Worm (Caenorhabditis elegans) whole organism, mixed stage, embryonic: Measurements from ENCODE around the gene C03E10.3.

ENCODE experiments used
- M03D4.4 ChIP-seq: sonication (generic microtip); optimal IDR thresholded peaks from 2 replicates; lab custom pipeline; 2017; ENCODE audit warnings: mild to moderate bottlenecking, missing genetic modification characterization, missing compliant biosample characterization
- bed-3 ChIP-seq: fragments of 200-800 bp; sonication (Bioruptor generic); optimal IDR thresholded peaks from 3 replicates; lab custom pipeline; 2018; ENCODE audit warnings: mild to moderate bottlenecking, missing genetic modification characterization, moderate library complexity, missing compliant biosample characterization
- blmp-1 ChIP-seq: fragments of 150-350 bp; optimal IDR thresholded peaks from 2 replicates; lab custom pipeline; 2014; ENCODE audit warnings: missing biosample characterization, missing genetic modification characterization
- ceh-39 ChIP-seq: fragments of 150-350 bp; optimal IDR thresholded peaks from 2 replicates; lab custom pipeline; 2014; ENCODE audit warnings: missing biosample characterization, missing genetic modification characterization
- ceh-43 ChIP-seq: fragments of 200-800 bp; sonication (Bioruptor generic); optimal IDR thresholded peaks from 2 replicates; lab custom pipeline; 2018; ENCODE audit warnings: mild to moderate bottlenecking, missing genetic modification characterization, moderate library complexity, missing compliant biosample characterization
- ceh-83 ChIP-seq: fragments of 200-800 bp; sonication (Bioruptor generic); optimal IDR thresholded peaks from 2 replicates; lab custom pipeline; 2018; ENCODE audit warnings: mild to moderate bottlenecking, missing genetic modification characterization, missing compliant biosample characterization
- ces-1 ChIP-seq: fragments of 150-350 bp; optimal IDR thresholded peaks from 2 replicates; lab custom pipeline; 2014; ENCODE audit warnings: missing biosample characterization, missing genetic modification reagents, missing genetic modification characterization
- cnd-1 ChIP-seq: fragments of 200-800 bp; sonication (Bioruptor generic); optimal IDR thresholded peaks from 2 replicates; lab custom pipeline; 2018; ENCODE audit warnings: mild to moderate bottlenecking, missing genetic modification characterization, missing compliant biosample characterization
- drap-1 ChIP-seq: fragments of 200-800 bp; sonication (Bioruptor generic); optimal IDR thresholded peaks from 3 replicates; lab custom pipeline; 2018; ENCODE audit warnings: mild to moderate bottlenecking, missing genetic modification characterization, missing compliant biosample characterization
- elt-1 ChIP-seq: sonication (generic microtip); optimal IDR thresholded peaks from 2 replicates; lab custom pipeline; 2017; ENCODE audit warnings: missing genetic modification characterization, mild to moderate bottlenecking, missing compliant biosample characterization, antibody characterized with exemption, moderate library complexity, borderline replicate concordance; ENCODE audit not compliant: insufficient read depth
- elt-3 ChIP-seq: fragments of 150-350 bp; optimal IDR thresholded peaks from 2 replicates; lab custom pipeline; 2014; ENCODE audit warnings: missing biosample characterization, missing genetic modification characterization
- flh-1 ChIP-seq: fragments of 200-800 bp; sonication (Bioruptor generic); optimal IDR thresholded peaks from 2 replicates; lab custom pipeline; 2018; ENCODE audit warnings: mild to moderate bottlenecking, missing genetic modification characterization, moderate library complexity, missing compliant biosample characterization
- ham-2 ChIP-seq: fragments of 200-800 bp; sonication (Bioruptor generic); optimal IDR thresholded peaks from 2 replicates; lab custom pipeline; 2018; ENCODE audit warnings: mild to moderate bottlenecking, missing genetic modification characterization, missing compliant biosample characterization
- hlh-1 ChIP-seq: fragments of 150-350 bp; optimal IDR thresholded peaks from 2 replicates; lab custom pipeline; 2014; ENCODE audit warnings: missing biosample characterization, missing genetic modification reagents, missing genetic modification characterization
- lin-13 ChIP-seq: fragments of 150-350 bp; optimal IDR thresholded peaks from 2 replicates; lab custom pipeline; 2014; ENCODE audit warnings: missing biosample characterization, missing genetic modification characterization
- lin-32 ChIP-seq: fragments of 200-800 bp; sonication (Bioruptor generic); optimal IDR thresholded peaks from 2 replicates; lab custom pipeline; 2018; ENCODE audit warnings: mild to moderate bottlenecking, missing genetic modification characterization, missing compliant biosample characterization
- lsy-2 ChIP-seq: fragments of 150-350 bp; optimal IDR thresholded peaks from 2 replicates; lab custom pipeline; 2014; ENCODE audit warnings: missing biosample characterization, missing genetic modification characterization
- mab-5 ChIP-seq: fragments of 150-350 bp; optimal IDR thresholded peaks from 2 replicates; lab custom pipeline; 2014; ENCODE audit warnings: missing biosample characterization, missing genetic modification characterization
- mep-1 ChIP-seq: fragments of 150-350 bp; optimal IDR thresholded peaks from 2 replicates; lab custom pipeline; 2017; ENCODE audit warnings: missing biosample characterization, missing genetic modification reagents, missing genetic modification characterization, inconsistent platforms
- mls-2 ChIP-seq: sonication (generic microtip); optimal IDR thresholded peaks from 2 replicates; lab custom pipeline; 2016; ENCODE audit warnings: mild to moderate bottlenecking, missing genetic modification characterization, moderate library complexity, missing compliant biosample characterization
- nhr-12 ChIP-seq: fragments of 150-350 bp; optimal IDR thresholded peaks from 2 replicates; lab custom pipeline; 2014; ENCODE audit warnings: missing biosample characterization, missing genetic modification characterization
- nhr-2 ChIP-seq: fragments of 150-350 bp; optimal IDR thresholded peaks from 2 replicates; lab custom pipeline; 2014; ENCODE audit warnings: missing biosample characterization, missing genetic modification characterization
- nhr-237 ChIP-seq: fragments of 150-350 bp; optimal IDR thresholded peaks from 2 replicates; lab custom pipeline; 2014; ENCODE audit warnings: missing biosample characterization, missing genetic modification characterization
- nhr-28 ChIP-seq: fragments of 150-350 bp; optimal IDR thresholded peaks from 2 replicates; lab custom pipeline; 2014; ENCODE audit warnings: missing biosample characterization, missing genetic modification characterization
- nhr-76 ChIP-seq: sonication (generic microtip); optimal IDR thresholded peaks from 2 replicates; lab custom pipeline; 2017; ENCODE audit warnings: missing biosample characterization, missing genetic modification characterization
- pha-4 ChIP-seq: fragments of 150-350 bp; optimal IDR thresholded peaks from 2 replicates; lab custom pipeline; 2018; ENCODE audit warnings: missing biosample characterization, missing genetic modification reagents, missing genetic modification characterization
- sem-2 ChIP-seq: fragments of 200-800 bp; sonication (Bioruptor generic); optimal IDR thresholded peaks from 2 replicates; lab custom pipeline; 2018; ENCODE audit warnings: mild to moderate bottlenecking, missing genetic modification characterization, missing compliant biosample characterization
- snpc-4 ChIP-seq: fragments of 150-350 bp; optimal IDR thresholded peaks from 2 replicates; lab custom pipeline; 2014; ENCODE audit warnings: missing biosample characterization, missing genetic modification characterization
- sptf-1 ChIP-seq: sonication (generic microtip); optimal IDR thresholded peaks from 2 replicates; lab custom pipeline; 2017; ENCODE audit warnings: mild to moderate bottlenecking, missing genetic modification characterization, moderate library complexity, missing compliant biosample characterization
- tbx-8 ChIP-seq: fragments of 200-800 bp; sonication (Bioruptor generic); optimal IDR thresholded peaks from 2 replicates; lab custom pipeline; 2018; ENCODE audit warnings: mild to moderate bottlenecking, missing genetic modification characterization, moderate library complexity, missing compliant biosample characterization
- unc-39 ChIP-seq: fragments of 150-350 bp; optimal IDR thresholded peaks from 2 replicates; lab custom pipeline; 2014; ENCODE audit warnings: missing biosample characterization, missing genetic modification characterization
- zip-8 ChIP-seq: fragments of 150-350 bp; optimal IDR thresholded peaks from 2 replicates; lab custom pipeline; 2014; ENCODE audit warnings: missing biosample characterization, missing genetic modification characterization
- ztf-11 ChIP-seq: fragments of 150-350 bp; optimal IDR thresholded peaks from 2 replicates; lab custom pipeline; 2014; ENCODE audit warnings: missing biosample characterization, missing genetic modification characterization

C03E10.3 gene

ce11 chrV:11282272-11282671 lies 3.9 kb upstream of the C03E10.3 start, which contains the start of gene gly-20:
Gene gly-20, plus strand, starts transcription at chrV:11282572.
- no peak for TF ChIP-seq elt-3 (tag; lab: Kevin White, UChicago)
- no peak for TF ChIP-seq lsy-2 (tag; lab: Kevin White, UChicago)
- TF ChIP-seq tbx-8 (GFP tag; lab: Kevin White, UChicago): no peak
- TF ChIP-seq zip-8 (tag; lab: Kevin White, UChicago): no peak
- TF ChIP-seq ceh-43: no peak
- no peak for TF ChIP-seq mep-1 (tag; lab: Kevin White, UChicago)
- no peak for TF ChIP-seq bed-3 (GFP tag; lab: Kevin White, UChicago)
- no peak for TF ChIP-seq drap-1 (GFP tag; lab: Kevin White, UChicago)
- TF ChIP-seq mls-2 (tag; lab: Kevin White, UChicago): no peak
- no peak for TF ChIP-seq nhr-28
- TF ChIP-seq nhr-76 (tag; lab: Kevin White, UChicago): no peak
- no peak for TF ChIP-seq elt-1 (tag; lab: Kevin White, UChicago)
- TF ChIP-seq mab-5 (tag; lab: Kevin White, UChicago): no peak
- TF ChIP-seq ceh-83: no peak
- no peak for TF ChIP-seq flh-1 (GFP tag; lab: Kevin White, UChicago)
- TF ChIP-seq ztf-11 (tag; lab: Kevin White, UChicago): no peak
- no peak for TF ChIP-seq lin-32 (GFP tag; lab: Kevin White, UChicago)
- TF ChIP-seq ceh-39 (tag; lab: Kevin White, UChicago): no peak
- TF ChIP-seq snpc-4 (tag; lab: Kevin White, UChicago): no peak
- no peak for TF ChIP-seq ces-1 (GFP tag; lab: Kevin White, UChicago)

DNA sequence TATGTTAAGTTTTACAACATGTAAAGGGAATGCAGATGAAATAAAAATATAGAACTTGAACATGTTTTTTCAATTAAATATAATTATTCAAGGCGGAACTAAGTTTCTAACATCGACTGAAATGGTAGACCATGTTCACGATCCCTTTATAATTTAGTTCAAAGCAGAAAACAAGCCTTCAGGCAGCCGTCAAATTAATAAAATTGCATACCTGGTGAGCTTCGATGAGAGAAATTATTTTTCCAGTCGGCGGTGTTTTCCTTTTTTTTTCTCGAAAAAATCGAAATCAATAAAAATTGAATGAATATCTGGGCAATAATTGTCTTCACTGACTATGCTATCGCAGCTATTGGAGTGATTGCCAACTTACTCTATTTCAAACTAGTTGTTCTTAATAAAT lies 4.7 kb downstream of the C03E10.3 start, which contains the start of gene C03E10.1:
C03E10.1 (plus strand) TSS at position 301 of the 400 bp plus-strand sequence.
- TF ChIP-seq blmp-1 (no peak), nhr-12 (no peak), tbx-8 (GFP tag; lab: Kevin White, UChicago) (no peak), elt-1 (tag; lab: Kevin White, UChicago) (no peak), ceh-43 (no peak), cnd-1 (tag; lab: Kevin White, UChicago) (no peak), pha-4 (tag; lab: Kevin White, UChicago) (no peak), bed-3 (GFP tag; lab: Kevin White, UChicago) (no peak), nhr-28 (no peak), hlh-1 (tag; lab: Kevin White, UChicago) (no peak), nhr-237 (tag; lab: Kevin White, UChicago) (no peak), sptf-1 (tag; lab: Kevin White, UChicago) (no peak), ham-2 (no peak), unc-39 (tag; lab: Kevin White, UChicago) (no peak), ceh-83 (no peak)

- no peak for TF ChIP-seq ztf-11 (tag; lab: Kevin White, UChicago)
- TF ChIP-seq zip-8 (tag; lab: Kevin White, UChicago): no peak
- no peak for TF ChIP-seq ceh-39 (tag; lab: Kevin White, UChicago)
- no peak for TF ChIP-seq sem-2 (GFP tag; lab: Kevin White, UChicago)
- no peak for TF ChIP-seq ces-1 (GFP tag; lab: Kevin White, UChicago)
- no peak for TF ChIP-seq unc-39 (tag; lab: Kevin White, UChicago)
- no peak for TF ChIP-seq elt-3 (tag; lab: Kevin White, UChicago)
- TF ChIP-seq drap-1 (GFP tag; lab: Kevin White, UChicago): no peak
- TF ChIP-seq M03D4.4: no peak
- TF ChIP-seq nhr-28: no peak
- no peak for TF ChIP-seq nhr-2 (tag; lab: Kevin White, UChicago)
- TF ChIP-seq nhr-237 (tag; lab: Kevin White, UChicago): no peak
- TF ChIP-seq blmp-1: no peak
- TF ChIP-seq bed-3 (GFP tag; lab: Kevin White, UChicago): no peak
- no peak for TF ChIP-seq lin-13
- no peak for TF ChIP-seq mls-2 (tag; lab: Kevin White, UChicago)
- TF ChIP-seq mab-5 (tag; lab: Kevin White, UChicago): no peak
- no peak for TF ChIP-seq lsy-2 (tag; lab: Kevin White, UChicago)
- no peak for TF ChIP-seq cnd-1 (tag; lab: Kevin White, UChicago)
- no peak for TF ChIP-seq snpc-4 (tag; lab: Kevin White, UChicago)
- TF ChIP-seq, all 35 proteins: peak for 0
These were observed 6.5 kb downstream of the C03E10.3 start for ce11 chrV:11292682-11293081.

DNA sequence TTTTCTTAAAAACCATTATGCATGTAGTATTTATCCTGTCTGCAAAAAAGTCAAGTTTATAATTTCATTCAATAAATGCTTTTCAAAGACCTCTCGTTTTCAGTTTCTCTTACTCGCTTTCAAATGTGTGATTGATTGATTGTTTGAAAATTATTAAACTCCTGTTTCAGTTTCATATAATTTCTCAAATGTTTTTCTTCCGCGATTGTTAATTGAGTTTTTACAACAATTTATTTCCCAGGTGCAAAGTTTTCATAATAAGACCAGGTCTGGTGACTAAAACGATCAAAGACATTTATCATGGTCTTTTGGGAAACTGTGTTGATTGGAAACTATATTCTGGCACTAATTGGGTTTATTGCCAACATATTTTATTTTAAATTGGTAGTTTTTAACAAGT lies 8.2 kb downstream of the C03E10.3 start, which contains the start of gene T03F7.6:
T03F7.6 (plus strand) TSS at position 301 of the 400 bp plus-strand sequence.
- TF ChIP-seq ham-2: no peak
- TF ChIP-seq, all 35 proteins: peak for 0
